Fruit fly (Drosophila melanogaster) whole organism, embryonic: ENCODE results near the gene tai.

ENCODE experiments used
- Awh ChIP-seq: fragments of 200-800 bp; sonication (Bioruptor generic); IDR thresholded peaks from 2 replicates; pipeline ENCODE4, ENCODE4 v1.3.6; 2022; ENCODE audit warnings: missing biosample characterization, missing genetic modification characterization
- B-H1 ChIP-seq: fragments of 200-800 bp; sonication (Bioruptor generic); IDR thresholded peaks from 3 replicates; pipeline ENCODE4 v1.3.6; 2022; ENCODE audit warnings: missing biosample characterization, missing genetic modification characterization
- Bgb ChIP-seq: fragments of 200-800 bp; sonication (Bioruptor generic); IDR thresholded peaks from 2 replicates; pipeline ENCODE4 v1.3.6; 2022; ENCODE audit warnings: missing biosample characterization, missing genetic modification characterization; ENCODE audit not compliant: partially characterized antibody
- Blimp-1 ChIP-seq: fragments of 200-800 bp; sonication (Bioruptor generic); optimal IDR thresholded peaks from 3 replicates; lab custom pipeline; 2018; ENCODE audit warnings: missing biosample characterization, missing genetic modification characterization, mild to moderate bottlenecking, moderate library complexity, missing genetic modification reagents
- CG10267 ChIP-seq: fragments of 200-800 bp; sonication (Bioruptor generic); optimal IDR thresholded peaks from 2 replicates; lab custom pipeline; 2018; ENCODE audit warnings: missing biosample characterization, mild to moderate bottlenecking, missing genetic modification characterization, moderate library complexity
- CG11456 ChIP-seq: fragments of 200-800 bp; sonication (Bioruptor generic); IDR thresholded peaks from 3 replicates; pipeline ENCODE4 v1.3.6; 2022; ENCODE audit warnings: missing biosample characterization, missing genetic modification characterization
- CG12104 ChIP-seq: fragments of 200-800 bp; sonication (Bioruptor generic); optimal IDR thresholded peaks from 3 replicates; lab custom pipeline; 2016; ENCODE audit warnings: missing biosample characterization, missing genetic modification characterization
- CG12219 ChIP-seq: fragments of 200-800 bp; sonication (Bioruptor generic); optimal IDR thresholded peaks from 3 replicates; lab custom pipeline; 2018; ENCODE audit warnings: missing biosample characterization, mild to moderate bottlenecking, missing genetic modification characterization
- CG12236 ChIP-seq: fragments of 200-800 bp; sonication (Bioruptor generic); optimal IDR thresholded peaks from 2 replicates; lab custom pipeline; 2016; ENCODE audit warnings: missing biosample characterization, missing genetic modification characterization
- CG14710 ChIP-seq: fragments of 200-800 bp; sonication (Bioruptor generic); optimal IDR thresholded peaks from 3 replicates; lab custom pipeline; 2019; ENCODE audit warnings: missing biosample characterization, mild to moderate bottlenecking, missing genetic modification characterization, moderate library complexity
- CG15514 ChIP-seq: fragments of 200-800 bp; sonication (Bioruptor generic); optimal IDR thresholded peaks from 3 replicates; lab custom pipeline; 2017; ENCODE audit warnings: missing biosample characterization, missing genetic modification characterization, mild to moderate bottlenecking, moderate library complexity, missing genetic modification reagents
- CG16863 ChIP-seq: fragments of 200-800 bp; sonication (Bioruptor generic); optimal IDR thresholded peaks from 3 replicates; lab custom pipeline; 2016; ENCODE audit warnings: missing biosample characterization, missing genetic modification characterization
- CG2875 ChIP-seq: fragments of 200-800 bp; sonication (Bioruptor generic); optimal IDR thresholded peaks from 2 replicates; lab custom pipeline; 2017; ENCODE audit warnings: missing biosample characterization, mild to moderate bottlenecking, missing genetic modification characterization, missing genetic modification reagents
- CG32772 ChIP-seq: fragments of 200-800 bp; sonication (Bioruptor generic); IDR thresholded peaks from 2 replicates; pipeline ENCODE4 v1.3.6; 2022; ENCODE audit warnings: missing biosample characterization, missing genetic modification characterization
- CG5180 ChIP-seq: fragments of 200-800 bp; sonication (Bioruptor generic); optimal IDR thresholded peaks from 3 replicates; lab custom pipeline; 2017; ENCODE audit warnings: missing biosample characterization, missing genetic modification characterization, mild to moderate bottlenecking, moderate library complexity, missing genetic modification reagents
- CG5245 ChIP-seq: fragments of 200-800 bp; sonication (Bioruptor generic); optimal IDR thresholded peaks from 3 replicates; lab custom pipeline; 2016; ENCODE audit warnings: missing biosample characterization, missing genetic modification characterization
- CG6813 ChIP-seq: fragments of 200-800 bp; sonication (Bioruptor generic); optimal IDR thresholded peaks from 2 replicates; lab custom pipeline; 2017; ENCODE audit warnings: missing biosample characterization, missing genetic modification characterization, mild to moderate bottlenecking, moderate library complexity, missing genetic modification reagents
- CG6854 ChIP-seq: fragments of 200-800 bp; sonication (Bioruptor generic); optimal IDR thresholded peaks from 3 replicates; lab custom pipeline; 2017; ENCODE audit warnings: missing biosample characterization, mild to moderate bottlenecking, missing genetic modification characterization
- CG8290 ChIP-seq, 3 experiments: fragments of 200-800 bp; sonication (Bioruptor generic); optimal IDR thresholded peaks; 2 replicates each; lab custom pipeline; 2016 to 2019; ENCODE audit warnings: missing biosample characterization in 3 of 3, missing genetic modification characterization in 3 of 3, mild to moderate bottlenecking in 2 of 3, moderate library complexity in 1 of 3
- CG9797 ChIP-seq: fragments of 200-800 bp; sonication (Bioruptor generic); optimal IDR thresholded peaks from 3 replicates; lab custom pipeline; 2018; ENCODE audit warnings: missing biosample characterization, mild to moderate bottlenecking, missing genetic modification characterization
- CG9817 ChIP-seq: fragments of 200-800 bp; sonication (Bioruptor generic); optimal IDR thresholded peaks from 2 replicates; lab custom pipeline; 2018; ENCODE audit warnings: missing biosample characterization, mild to moderate bottlenecking, missing genetic modification characterization, moderate library complexity
- Deaf1 ChIP-seq: fragments of 200-800 bp; optimal IDR thresholded peaks from 3 replicates; lab custom pipeline; 2019; ENCODE audit warnings: missing biosample characterization, mild to moderate bottlenecking, missing genetic modification characterization, moderate library complexity
- Dfd ChIP-seq, 2 experiments: fragments of >200 bp; optimal IDR thresholded peaks; 2 replicates each; lab custom pipeline; 2017; ENCODE audit warnings: missing biosample characterization in 2 of 2, missing genetic modification characterization in 2 of 2
- Elba2 ChIP-seq: fragments of 200-800 bp; sonication (Bioruptor generic); optimal IDR thresholded peaks from 3 replicates; lab custom pipeline; 2016; ENCODE audit warnings: missing biosample characterization, missing genetic modification characterization
- Gug ChIP-seq: fragments of 200-800 bp; sonication (Bioruptor generic); IDR thresholded peaks from 4 replicates; pipeline ENCODE4 v1.3.6; 2022; ENCODE audit warnings: missing biosample characterization, missing genetic modification characterization
- Hr3 ChIP-seq: fragments of 200-800 bp; sonication (Bioruptor generic); optimal IDR thresholded peaks from 3 replicates; lab custom pipeline; 2016; ENCODE audit warnings: missing biosample characterization, missing genetic modification characterization
- Nf-YA ChIP-seq: fragments of 200-800 bp; sonication (Bioruptor generic); IDR thresholded peaks from 2 replicates; pipeline ENCODE4 v1.3.6; 2022; ENCODE audit warnings: missing biosample characterization, missing genetic modification characterization
- PHDP ChIP-seq: fragments of 200-800 bp; sonication (Bioruptor generic); optimal IDR thresholded peaks from 3 replicates; lab custom pipeline; 2018; ENCODE audit warnings: missing biosample characterization, mild to moderate bottlenecking, missing genetic modification characterization, moderate library complexity
- Sox102F ChIP-seq: fragments of 200-800 bp; sonication (Bioruptor generic); optimal IDR thresholded peaks from 2 replicates; lab custom pipeline; 2018; ENCODE audit warnings: missing biosample characterization, mild to moderate bottlenecking, missing genetic modification characterization, moderate library complexity
- Sry-β ChIP-seq: fragments of 200-800 bp; sonication (Bioruptor generic); optimal IDR thresholded peaks from 2 replicates; lab custom pipeline; 2018; ENCODE audit warnings: missing biosample characterization, mild to moderate bottlenecking, missing genetic modification characterization, moderate library complexity
- Trl ChIP-seq, 3 experiments: fragments of >200 bp in 2 of 3; fragments of 200-800 bp in 1 of 3; sonication (Bioruptor generic) in 1 of 3; optimal IDR thresholded peaks; 2 replicates in 1 of 3; 3 replicates in 2 of 3; lab custom pipeline; 2016 to 2017; ENCODE audit warnings: missing biosample characterization in 1 of 3, missing genetic modification characterization in 1 of 3
- Xbp1 ChIP-seq: fragments of 200-800 bp; sonication (Bioruptor generic); optimal IDR thresholded peaks from 3 replicates; lab custom pipeline; 2016; ENCODE audit warnings: missing biosample characterization, mild to moderate bottlenecking, missing genetic modification characterization
- bab2 ChIP-seq: fragments of 200-800 bp; sonication (Bioruptor generic); optimal IDR thresholded peaks from 2 replicates; lab custom pipeline; 2016; ENCODE audit warnings: missing biosample characterization, missing genetic modification characterization
- corto ChIP-seq: fragments of 200-800 bp; sonication (Bioruptor generic); optimal IDR thresholded peaks from 2 replicates; lab custom pipeline; 2016; ENCODE audit warnings: missing biosample characterization, mild to moderate bottlenecking, missing genetic modification characterization, moderate library complexity
- croc ChIP-seq: fragments of 200-800 bp; sonication (Bioruptor generic); conservative IDR thresholded peaks from 3 replicates; pipeline ENCODE4 v1.3.6; 2022; ENCODE audit warnings: missing biosample characterization, missing genetic modification characterization
- ewg ChIP-seq: fragments of 200-800 bp; sonication (Bioruptor generic); optimal IDR thresholded peaks from 3 replicates; lab custom pipeline; 2017; ENCODE audit warnings: mild to moderate bottlenecking, missing biosample characterization, missing genetic modification reagents, missing genetic modification characterization
- fd64A ChIP-seq: fragments of 200-800 bp; sonication (Bioruptor generic); optimal IDR thresholded peaks from 3 replicates; lab custom pipeline; 2018; ENCODE audit warnings: missing biosample characterization, mild to moderate bottlenecking, missing genetic modification characterization
- gcm2 ChIP-seq: fragments of 200-800 bp; sonication (Bioruptor generic); optimal IDR thresholded peaks from 2 replicates; lab custom pipeline; 2016; ENCODE audit warnings: missing biosample characterization, missing genetic modification characterization
- insv ChIP-seq, 2 experiments: fragments of 200-800 bp; sonication (Bioruptor generic); optimal IDR thresholded peaks; 3 replicates each; lab custom pipeline; 2016 to 2018; ENCODE audit warnings: missing biosample characterization in 2 of 2, missing genetic modification characterization in 2 of 2
- jumu ChIP-seq: fragments of 200-800 bp; sonication (Bioruptor generic); optimal IDR thresholded peaks from 3 replicates; lab custom pipeline; 2016; ENCODE audit warnings: missing biosample characterization, missing genetic modification characterization
- lmd ChIP-seq: fragments of 200-800 bp; sonication (Bioruptor generic); IDR thresholded peaks from 2 replicates; pipeline ENCODE4 v1.3.6; 2022; ENCODE audit warnings: missing biosample characterization, missing genetic modification characterization
- nau ChIP-seq: fragments of 200-800 bp; sonication (Bioruptor generic); optimal IDR thresholded peaks from 3 replicates; lab custom pipeline; 2017; ENCODE audit warnings: missing biosample characterization, mild to moderate bottlenecking, missing genetic modification characterization, missing genetic modification reagents
- ranshi ChIP-seq: fragments of 200-800 bp; sonication (Bioruptor generic); IDR thresholded peaks from 2 replicates; pipeline ENCODE4 v1.3.6; 2022; ENCODE audit warnings: missing biosample characterization, missing genetic modification characterization
- slbo ChIP-seq: fragments of 200-800 bp; sonication (Bioruptor generic); IDR thresholded peaks from 2 replicates; pipeline ENCODE4 v1.3.6; 2022; ENCODE audit warnings: missing biosample characterization, missing genetic modification characterization
- slp2 ChIP-seq: fragments of 200-800 bp; sonication (Bioruptor generic); optimal IDR thresholded peaks from 2 replicates; lab custom pipeline; 2016; ENCODE audit warnings: missing biosample characterization, missing genetic modification characterization
- sr ChIP-seq: fragments of 200-800 bp; sonication (Bioruptor generic); IDR thresholded peaks from 3 replicates; pipeline ENCODE4 v1.3.6; 2022; ENCODE audit warnings: missing biosample characterization, missing genetic modification characterization
- tio ChIP-seq: fragments of 200-800 bp; sonication (Bioruptor generic); optimal IDR thresholded peaks from 2 replicates; lab custom pipeline; 2017; ENCODE audit warnings: missing biosample characterization, missing genetic modification characterization, inconsistent platforms
- tup ChIP-seq: fragments of 200-800 bp; sonication (Bioruptor generic); optimal IDR thresholded peaks from 2 replicates; lab custom pipeline; 2016; ENCODE audit warnings: missing biosample characterization, mild to moderate bottlenecking, missing genetic modification characterization, moderate library complexity

tai gene

DNA sequence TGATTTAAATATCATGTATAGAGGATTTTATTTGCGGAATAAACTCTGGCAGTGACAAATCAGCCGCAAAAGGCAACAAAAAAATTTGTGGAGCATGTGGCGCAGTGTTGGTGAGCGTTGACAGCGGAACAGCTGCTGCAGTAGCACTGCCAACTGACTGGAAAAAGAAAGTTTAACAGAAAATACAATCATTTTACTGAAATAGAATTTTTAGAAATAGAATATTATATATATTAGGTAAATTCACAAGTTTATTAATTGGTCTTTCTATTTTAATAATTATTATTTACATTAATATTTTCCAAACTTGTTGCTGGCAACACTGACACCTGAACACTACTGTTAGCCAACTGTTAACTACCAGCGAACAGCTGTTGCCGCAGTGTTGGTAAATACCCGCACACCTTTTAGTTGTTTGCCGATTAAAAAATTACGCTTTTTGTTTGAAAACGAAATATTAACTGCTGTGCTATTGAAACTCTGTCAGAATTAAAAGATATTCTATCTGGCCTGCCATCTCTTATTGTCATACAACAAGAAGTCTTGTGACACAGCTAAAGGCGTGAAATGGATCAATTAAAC is at the start of gene tai, which contains the start of gene CG9586 (continued):
- TF ChIP-seq CG6813 (peak; percentile 74), CG5245 (peak; percentile 78), Nf-YA (no peak), slbo (GFP tag; lab: Robert Waterston, UW) (peak; percentile 91), Dfd (GFP tag; optimal IDR thresholded peaks at IDR 0.05; lab: Kevin White, UChicago) (no peak), CG6854 (GFP tag; lab: Kevin White, UChicago) (peak; percentile 12), Bgb (GFP tag; lab: Robert Waterston, UW) (peak; percentile 43; the same call in 1 of the 2 replicates), Sox102F (GFP tag; lab: Kevin White, UChicago) (peak; percentile 81), bab2 (GFP tag; lab: Kevin White, UChicago) (peak; percentile 45), CG12104 (GFP tag; lab: Kevin White, UChicago) (peak; percentile 75), lmd (peak; percentile 68), Gug (GFP tag; lab: Robert Waterston, UW) (peak; percentile 55; the same call in 1 of the 4 replicates), CG8290 (GFP tag; optimal IDR thresholded peaks at IDR 0.05; lab: Kevin White, UChicago) (peak; percentile 58), CG8290 (tag; optimal IDR thresholded peaks at IDR 0.05; lab: Kevin White, UChicago) (peak; percentile 65), ewg (GFP tag; lab: Kevin White, UChicago) (peak; percentile 74), croc (peak; percentile 69), tio (peak; percentile 65), fd64A (no peak), Sry-β (GFP tag; lab: Kevin White, UChicago) (peak; percentile 39), nau (GFP tag; lab: Kevin White, UChicago) (peak; percentile 49), CG11456 (GFP tag; lab: Robert Waterston, UW) (no peak), Hr3 (GFP tag; lab: Kevin White, UChicago) (peak; percentile 88), gcm2 (GFP tag; lab: Kevin White, UChicago) (no peak), CG16863 (GFP tag; lab: Kevin White, UChicago) (no peak), CG12236 (GFP tag; lab: Kevin White, UChicago) (no peak), corto (peak; percentile 77), Blimp-1 (GFP tag; lab: Kevin White, UChicago) (peak; percentile 83), B-H1 (peak; percentile 66; the same call in 1 of the 3 replicates), Elba2 (no peak), CG2875 (peak; percentile 44), Deaf1 (peak; percentile 47), insv (GFP tag; optimal IDR thresholded peaks at IDR 0.05; lab: Kevin White, UChicago) (peak in 1 of 2 experiments; percentile 65), CG10267 (tag; lab: Kevin White, UChicago) (peak; percentile 100), jumu (GFP tag; lab: Kevin White, UChicago) (no peak), ranshi (GFP tag; lab: Robert Waterston, UW) (peak; percentile 51; the same call in 1 of the 2 replicates), CG5180 (GFP tag; lab: Kevin White, UChicago) (peak; percentile 55), sr (no peak; the same call in 2 of the 3 replicates), slp2 (GFP tag; lab: Kevin White, UChicago) (no peak), CG14710 (tag; lab: Kevin White, UChicago) (peak; percentile 93), PHDP (peak; percentile 88), CG15514 (GFP tag; lab: Kevin White, UChicago) (peak; percentile 87), CG12219 (GFP tag; lab: Kevin White, UChicago) (peak; percentile 51), CG9817 (tag; lab: Kevin White, UChicago) (peak; percentile 81), Awh (GFP tag; lab: Robert Waterston, UW) (peak; percentile 65; the same call in 1 of the 2 replicates), tup (GFP tag; lab: Kevin White, UChicago) (peak; percentile 79), Trl (optimal IDR thresholded peaks at IDR 0.05; lab: Kevin White, UChicago) (no peak), Trl (GFP tag; optimal IDR thresholded peaks at IDR 0.05; lab: Kevin White, UChicago) (peak; percentile 52), Xbp1 (GFP tag; lab: Kevin White, UChicago) (peak; percentile 89), CG9797 (peak; percentile 52), CG32772 (GFP tag; lab: Robert Waterston, UW) (no peak; the same call in 1 of the 2 replicates)
